Fruit fly (Drosophila melanogaster) whole organism: ENCODE results near the gene Kyat.

Experiments
- CG8478 ChIP-seq: fragments of >200 bp; optimal IDR thresholded peaks from 2 replicates; lab custom pipeline; 2018; ENCODE audit warnings: inconsistent platforms
- Dll ChIP-seq: fragments of >200 bp; optimal IDR thresholded peaks from 2 replicates; lab custom pipeline; 2017
- EcR ChIP-seq, 2 experiments: fragments of >200 bp; optimal IDR thresholded peaks; 2 replicates each; lab custom pipeline; 2017; ENCODE audit warnings: missing biosample characterization in 2 of 2, missing genetic modification characterization in 2 of 2, missing genetic modification reagents in 2 of 2
- pan ChIP-seq: fragments of >200 bp; optimal IDR thresholded peaks from 2 replicates; lab custom pipeline; 2017
- psq ChIP-seq: fragments of >200 bp; optimal IDR thresholded peaks from 2 replicates; lab custom pipeline; 2017
- usp ChIP-seq: fragments of >200 bp; optimal IDR thresholded peaks from 2 replicates; lab custom pipeline; 2017; ENCODE audit warnings: missing biosample characterization, missing genetic modification characterization, mixed read lengths

Gene Kyat

dm6 chr3R:11812479-11812878 lies 9.8 kb downstream of the Kyat start:
- no peak for TF ChIP-seq Dll (lab: Kevin White, UChicago)
- TF ChIP-seq EcR (GFP tag; optimal IDR thresholded peaks at IDR 0.05; lab: Kevin White, UChicago) = no peak
- TF ChIP-seq psq (lab: Kevin White, UChicago) = no peak
- TF ChIP-seq usp (GFP tag; lab: Kevin White, UChicago) = no peak
- no peak for TF ChIP-seq CG8478 (lab: Kevin White, UChicago)

dm6 chr3R:11810831-11811484 lies 11.3 kb downstream of the Kyat start:
- TF ChIP-seq CG8478 (lab: Kevin White, UChicago) (no peak), psq (lab: Kevin White, UChicago) (no peak), pan (lab: Kevin White, UChicago) (no peak), Dll (lab: Kevin White, UChicago) (no peak), usp (GFP tag; lab: Kevin White, UChicago) (no peak), EcR (GFP tag; optimal IDR thresholded peaks at IDR 0.05; lab: Kevin White, UChicago) (no peak)

- TF ChIP-seq usp (GFP tag; lab: Kevin White, UChicago) = no peak
- no peak for TF ChIP-seq Dll (lab: Kevin White, UChicago)
- TF ChIP-seq pan (lab: Kevin White, UChicago) = no peak
- TF ChIP-seq EcR (GFP tag; optimal IDR thresholded peaks at IDR 0.05; lab: Kevin White, UChicago) = no peak
- TF ChIP-seq CG8478 (lab: Kevin White, UChicago) = no peak
- TF ChIP-seq psq (lab: Kevin White, UChicago) = no peak
Measured at dm6 chr3R:11809620-11810019, 12.7 kb downstream of the Kyat start.

- TF ChIP-seq CG8478 (lab: Kevin White, UChicago) (no peak), pan (lab: Kevin White, UChicago) (no peak), usp (GFP tag; lab: Kevin White, UChicago) (no peak)
Measured at dm6 chr3R:11807641-11808040, 14.7 kb downstream of the Kyat start.

- TF ChIP-seq EcR (GFP tag; optimal IDR thresholded peaks at IDR 0.05; lab: Kevin White, UChicago) = no peak
- no peak for TF ChIP-seq psq (lab: Kevin White, UChicago)
- no peak for TF ChIP-seq Dll (lab: Kevin White, UChicago)
- TF ChIP-seq CG8478 (lab: Kevin White, UChicago) = no peak
- no peak for TF ChIP-seq usp (GFP tag; lab: Kevin White, UChicago)
- no peak for TF ChIP-seq pan (lab: Kevin White, UChicago)
Measured at dm6 chr3R:11806753-11807152, 15.5 kb downstream of the Kyat start.

dm6 chr3R:11805584-11805983 lies 16.7 kb downstream of the Kyat start:
- no peak for TF ChIP-seq pan (lab: Kevin White, UChicago)
- no peak for TF ChIP-seq EcR (GFP tag; optimal IDR thresholded peaks at IDR 0.05; lab: Kevin White, UChicago)
- no peak for TF ChIP-seq psq (lab: Kevin White, UChicago)
- no peak for TF ChIP-seq usp (GFP tag; lab: Kevin White, UChicago)
- TF ChIP-seq Dll (lab: Kevin White, UChicago) = no peak
- TF ChIP-seq CG8478 (lab: Kevin White, UChicago) = no peak

- no peak for TF ChIP-seq psq (lab: Kevin White, UChicago)
- no peak for TF ChIP-seq EcR (GFP tag; optimal IDR thresholded peaks at IDR 0.05; lab: Kevin White, UChicago)
- TF ChIP-seq usp (GFP tag; lab: Kevin White, UChicago) = no peak
- no peak for TF ChIP-seq CG8478 (lab: Kevin White, UChicago)
- no peak for TF ChIP-seq Dll (lab: Kevin White, UChicago)
- no peak for TF ChIP-seq pan (lab: Kevin White, UChicago)
Measured at dm6 chr3R:11796780-11797179, 25.5 kb downstream of the Kyat start, which contains the start of gene Sbf. Gene Sbf (minus strand): TSS chr3R:11796948.

- TF ChIP-seq pan (lab: Kevin White, UChicago) (no peak), EcR (GFP tag; optimal IDR thresholded peaks at IDR 0.05; lab: Kevin White, UChicago) (no peak), usp (GFP tag; lab: Kevin White, UChicago) (no peak), psq (lab: Kevin White, UChicago) (no peak), CG8478 (lab: Kevin White, UChicago) (no peak), Dll (lab: Kevin White, UChicago) (no peak)
Measured at dm6 chr3R:11786695-11787226, 35.5 kb downstream of the Kyat start, which contains the start of the genes prd1 and HisCl1. Gene prd1 (minus strand): TSS chr3R:11787014. Gene HisCl1 (plus strand): TSS chr3R:11787176.

- TF ChIP-seq Dll (lab: Kevin White, UChicago) = no peak
Measured at dm6 chr3R:11780181-11780688, 42.1 kb downstream of the Kyat start.

- TF ChIP-seq Dll (lab: Kevin White, UChicago) (no peak), pan (lab: Kevin White, UChicago) (no peak), EcR (GFP tag; optimal IDR thresholded peaks at IDR 0.05; lab: Kevin White, UChicago) (peak; percentile 44 to 96)
Measured at dm6 chr3R:11779357-11780018, 42.8 kb downstream of the Kyat start.

dm6 chr3R:11778879-11779278 lies 43.4 kb downstream of the Kyat start:
- TF ChIP-seq pan (lab: Kevin White, UChicago) (no peak), usp (GFP tag; lab: Kevin White, UChicago) (no peak), psq (lab: Kevin White, UChicago) (no peak), CG8478 (lab: Kevin White, UChicago) (no peak), EcR (GFP tag; optimal IDR thresholded peaks at IDR 0.05; lab: Kevin White, UChicago) (no peak), Dll (lab: Kevin White, UChicago) (no peak)
